Worm (Caenorhabditis elegans) whole organism, L3 larva: ENCODE results near the gene F47C12.7.

Experiments used
- R02D3.7 ChIP-seq: fragments of 150-350 bp; optimal IDR thresholded peaks from 2 replicates; lab custom pipeline; 2014; ENCODE audit warnings: missing biosample characterization, missing genetic modification characterization
- ZK546.5 ChIP-seq: sonication (generic microtip); optimal IDR thresholded peaks from 2 replicates; lab custom pipeline; 2017; ENCODE audit warnings: missing biosample characterization, missing genetic modification characterization
- aly-2 ChIP-seq: fragments of 150-350 bp; optimal IDR thresholded peaks from 2 replicates; lab custom pipeline; 2014; ENCODE audit warnings: missing biosample characterization, missing genetic modification characterization
- ama-1 ChIP-seq: fragments of 150-350 bp; optimal IDR thresholded peaks from 2 replicates; lab custom pipeline; 2018
- ceh-16 ChIP-seq: sonication (generic microtip); optimal IDR thresholded peaks from 2 replicates; lab custom pipeline; 2017; ENCODE audit warnings: missing biosample characterization, missing genetic modification characterization
- ceh-28 ChIP-seq: fragments of 150-350 bp; optimal IDR thresholded peaks from 2 replicates; lab custom pipeline; 2014; ENCODE audit warnings: missing biosample characterization, missing genetic modification reagents, missing genetic modification characterization
- ceh-82 ChIP-seq: fragments of 150-350 bp; optimal IDR thresholded peaks from 2 replicates; lab custom pipeline; 2014; ENCODE audit warnings: missing biosample characterization, missing genetic modification characterization
- ceh-9 ChIP-seq: sonication (generic microtip); optimal IDR thresholded peaks from 2 replicates; lab custom pipeline; 2018; ENCODE audit warnings: missing biosample characterization, missing genetic modification characterization
- daf-12 ChIP-seq: fragments of 150-350 bp; optimal IDR thresholded peaks from 2 replicates; lab custom pipeline; 2014; ENCODE audit warnings: missing biosample characterization, missing genetic modification reagents, missing genetic modification characterization
- egl-27 ChIP-seq: sonication (generic microtip); optimal IDR thresholded peaks from 4 replicates; lab custom pipeline; 2017; ENCODE audit warnings: missing biosample characterization, missing genetic modification reagents, missing genetic modification characterization
- egl-5 ChIP-seq: fragments of 150-350 bp; optimal IDR thresholded peaks from 2 replicates; lab custom pipeline; 2017; ENCODE audit warnings: missing biosample characterization, missing genetic modification reagents, missing genetic modification characterization, inconsistent platforms
- elt-1 ChIP-seq: fragments of 150-350 bp; optimal IDR thresholded peaks from 2 replicates; lab custom pipeline; 2014; ENCODE audit warnings: missing biosample characterization, missing genetic modification characterization
- elt-2 ChIP-seq: sonication (generic microtip); optimal IDR thresholded peaks from 2 replicates; lab custom pipeline; 2016; ENCODE audit warnings: missing genetic modification reagents, mild to moderate bottlenecking, missing genetic modification characterization, missing compliant biosample characterization
- elt-3 ChIP-seq, 3 experiments: fragments of 150-350 bp in 1 of 3; sonication (generic microtip) in 2 of 3; optimal IDR thresholded peaks; 2 replicates in 2 of 3; 4 replicates in 1 of 3; lab custom pipeline; 2014 to 2017; ENCODE audit warnings: missing biosample characterization in 3 of 3, missing genetic modification characterization in 3 of 3
- eor-1 ChIP-seq, 2 experiments: fragments of 150-350 bp; optimal IDR thresholded peaks; 2 replicates each; lab custom pipeline; 2014 to 2018; ENCODE audit warnings: missing biosample characterization in 2 of 2, missing genetic modification characterization in 2 of 2
- fkh-10 ChIP-seq: sonication (generic microtip); optimal IDR thresholded peaks from 2 replicates; lab custom pipeline; 2017; ENCODE audit warnings: missing biosample characterization, missing genetic modification reagents, missing genetic modification characterization
- fkh-2 ChIP-seq: fragments of 150-350 bp; optimal IDR thresholded peaks from 2 replicates; lab custom pipeline; 2014; ENCODE audit warnings: missing biosample characterization, missing genetic modification reagents, missing genetic modification characterization
- fos-1 ChIP-seq: fragments of 150-350 bp; optimal IDR thresholded peaks from 2 replicates; lab custom pipeline; 2014; ENCODE audit warnings: missing biosample characterization, missing genetic modification characterization
- hmg-11 ChIP-seq: sonication (generic microtip); optimal IDR thresholded peaks from 2 replicates; lab custom pipeline; 2016; ENCODE audit warnings: missing genetic modification characterization, missing compliant biosample characterization
- jun-1 ChIP-seq: fragments of 150-350 bp; optimal IDR thresholded peaks from 2 replicates; lab custom pipeline; 2014; ENCODE audit warnings: missing biosample characterization, missing genetic modification reagents, missing genetic modification characterization
- lin-15B ChIP-seq: fragments of 150-350 bp; optimal IDR thresholded peaks from 2 replicates; lab custom pipeline; 2014; ENCODE audit warnings: missing biosample characterization, missing genetic modification characterization
- lin-39 ChIP-seq: fragments of 150-350 bp; optimal IDR thresholded peaks from 2 replicates; lab custom pipeline; 2018; ENCODE audit warnings: missing biosample characterization, missing genetic modification reagents, missing genetic modification characterization
- lsy-12 ChIP-seq: sonication (generic microtip); optimal IDR thresholded peaks from 2 replicates; lab custom pipeline; 2016; ENCODE audit warnings: mild to moderate bottlenecking, missing genetic modification characterization, missing compliant biosample characterization
- mdl-1 ChIP-seq: fragments of 150-350 bp; optimal IDR thresholded peaks from 2 replicates; lab custom pipeline; 2014; ENCODE audit warnings: missing biosample characterization, missing genetic modification characterization
- mml-1 ChIP-seq: fragments of 150-350 bp; sonication (generic microtip); optimal IDR thresholded peaks from 3 replicates; lab custom pipeline; 2014; ENCODE audit warnings: missing biosample characterization, missing genetic modification characterization
- nfya-1 ChIP-seq: sonication (generic microtip); optimal IDR thresholded peaks from 2 replicates; lab custom pipeline; 2017; ENCODE audit warnings: missing genetic modification characterization, mild to moderate bottlenecking, missing compliant biosample characterization, antibody characterized with exemption, moderate library complexity; ENCODE audit not compliant: insufficient read depth
- nhr-11 ChIP-seq: fragments of 150-350 bp; optimal IDR thresholded peaks from 2 replicates; lab custom pipeline; 2014; ENCODE audit warnings: missing biosample characterization, missing genetic modification characterization
- nhr-12 ChIP-seq: fragments of 150-350 bp; optimal IDR thresholded peaks from 2 replicates; lab custom pipeline; 2014; ENCODE audit warnings: missing biosample characterization, missing genetic modification characterization
- nhr-23 ChIP-seq: fragments of 150-350 bp; optimal IDR thresholded peaks from 2 replicates; lab custom pipeline; 2014; ENCODE audit warnings: missing biosample characterization, missing genetic modification reagents, missing genetic modification characterization
- nhr-237 ChIP-seq: fragments of 150-350 bp; optimal IDR thresholded peaks from 2 replicates; lab custom pipeline; 2014; ENCODE audit warnings: missing biosample characterization, missing genetic modification characterization
- nhr-25 ChIP-seq: sonication (generic microtip); optimal IDR thresholded peaks from 2 replicates; lab custom pipeline; 2017; ENCODE audit warnings: missing biosample characterization, missing genetic modification characterization
- nhr-28 ChIP-seq: fragments of 150-350 bp; optimal IDR thresholded peaks from 2 replicates; lab custom pipeline; 2014; ENCODE audit warnings: missing biosample characterization, missing genetic modification characterization
- nhr-43 ChIP-seq: sonication (generic microtip); optimal IDR thresholded peaks from 2 replicates; lab custom pipeline; 2016; ENCODE audit warnings: mild to moderate bottlenecking, missing genetic modification characterization, missing compliant biosample characterization; ENCODE audit not compliant: poor library complexity, severe bottlenecking
- nhr-67 ChIP-seq: fragments of 150-350 bp; optimal IDR thresholded peaks from 2 replicates; lab custom pipeline; 2014; ENCODE audit warnings: missing biosample characterization, missing genetic modification characterization
- nhr-76 ChIP-seq: fragments of 150-350 bp; sonication (generic microtip); optimal IDR thresholded peaks from 5 replicates; lab custom pipeline; 2014; ENCODE audit warnings: missing biosample characterization, missing genetic modification characterization
- nhr-77 ChIP-seq: fragments of 150-350 bp; optimal IDR thresholded peaks from 2 replicates; lab custom pipeline; 2014; ENCODE audit warnings: missing biosample characterization, missing genetic modification characterization
- pha-4 ChIP-seq: fragments of 150-350 bp; optimal IDR thresholded peaks from 2 replicates; lab custom pipeline; 2014; ENCODE audit warnings: missing biosample characterization, missing genetic modification reagents, missing genetic modification characterization
- pqm-1 ChIP-seq: fragments of 150-350 bp; optimal IDR thresholded peaks from 2 replicates; lab custom pipeline; 2017; ENCODE audit warnings: missing biosample characterization, missing genetic modification characterization, inconsistent platforms
- sea-2 ChIP-seq: fragments of 150-350 bp; sonication (generic microtip); optimal IDR thresholded peaks from 4 replicates; lab custom pipeline; 2014; ENCODE audit warnings: missing biosample characterization, missing genetic modification reagents, missing genetic modification characterization
- skn-1 ChIP-seq: fragments of 150-350 bp; optimal IDR thresholded peaks from 2 replicates; lab custom pipeline; 2014; ENCODE audit warnings: missing biosample characterization, missing genetic modification characterization
- snpc-4 ChIP-seq: fragments of 150-350 bp; optimal IDR thresholded peaks from 2 replicates; lab custom pipeline; 2014; ENCODE audit warnings: missing biosample characterization, missing genetic modification characterization
- tbx-2 ChIP-seq: sonication (generic microtip); optimal IDR thresholded peaks from 2 replicates; lab custom pipeline; 2016; ENCODE audit warnings: mild to moderate bottlenecking, missing genetic modification characterization, missing compliant biosample characterization
- unc-39 ChIP-seq: sonication (generic microtip); optimal IDR thresholded peaks from 4 replicates; lab custom pipeline; 2017; ENCODE audit warnings: missing biosample characterization, missing genetic modification characterization
- unc-62 ChIP-seq: fragments of 150-350 bp; sonication (generic microtip); optimal IDR thresholded peaks from 4 replicates; lab custom pipeline; 2014; ENCODE audit warnings: missing biosample characterization, missing genetic modification reagents, missing genetic modification characterization
- zag-1 ChIP-seq: fragments of 150-350 bp; optimal IDR thresholded peaks from 2 replicates; lab custom pipeline; 2014; ENCODE audit warnings: missing biosample characterization, missing genetic modification characterization
- ztf-11 ChIP-seq: fragments of 150-350 bp; optimal IDR thresholded peaks from 2 replicates; lab custom pipeline; 2014; ENCODE audit warnings: missing biosample characterization, missing genetic modification characterization
- ztf-4 ChIP-seq: fragments of 150-350 bp; optimal IDR thresholded peaks from 2 replicates; lab custom pipeline; 2014; ENCODE audit warnings: missing biosample characterization, missing genetic modification characterization

Gene F47C12.7

ce11 chrIV:4024159-4025004 lies 29.1 kb upstream of the F47C12.7 start (continued):
- TF ChIP-seq egl-27 (tag; lab: Kevin White, UChicago) (no peak), ceh-28 (tag; lab: Kevin White, UChicago) (peak; percentile 41), tbx-2 (tag; lab: Kevin White, UChicago) (no peak), fos-1 (no peak), unc-39 (no peak), elt-1 (tag; lab: Kevin White, UChicago) (peak; percentile 27), nhr-77 (tag; lab: Kevin White, UChicago) (no peak), ZK546.5 (no peak), fkh-10 (GFP tag; lab: Kevin White, UChicago) (no peak), ama-1 (lab: Kevin White, UChicago) (peak; percentile 43), fkh-2 (tag; lab: Kevin White, UChicago) (no peak), pha-4 (tag; lab: Kevin White, UChicago) (peak; percentile 99), nhr-11 (tag; lab: Kevin White, UChicago) (peak; percentile 17), nhr-23 (tag; lab: Kevin White, UChicago) (peak; percentile 47)

ce11 chrIV:4021847-4022780 lies 26.8 kb upstream of the F47C12.7 start:
- TF ChIP-seq ceh-28 (tag; lab: Kevin White, UChicago) (no peak), snpc-4 (tag; lab: Kevin White, UChicago) (no peak), ceh-16 (tag; lab: Kevin White, UChicago) (no peak), zag-1 (no peak), hmg-11 (tag; lab: Kevin White, UChicago) (no peak), nfya-1 (tag; lab: Kevin White, UChicago) (peak; percentile 40), skn-1 (tag; lab: Kevin White, UChicago) (no peak), aly-2 (tag; lab: Kevin White, UChicago) (no peak), nhr-237 (tag; lab: Kevin White, UChicago) (no peak), daf-12 (tag; lab: Kevin White, UChicago) (no peak), ZK546.5 (no peak), ceh-82 (tag; lab: Kevin White, UChicago) (no peak), pqm-1 (tag; lab: Kevin White, UChicago) (peak; percentile 52), unc-62 (GFP tag; lab: Kevin White, UChicago) (no peak), ceh-9 (tag; lab: Kevin White, UChicago) (no peak), egl-5 (peak; percentile 89), lsy-12 (tag; lab: Kevin White, UChicago) (no peak), mml-1 (no peak), nhr-67 (no peak), egl-27 (tag; lab: Kevin White, UChicago) (no peak), nhr-76 (no peak), fkh-2 (tag; lab: Kevin White, UChicago) (no peak), nhr-25 (no peak), nhr-28 (tag; lab: Kevin White, UChicago) (no peak), tbx-2 (tag; lab: Kevin White, UChicago) (no peak), mdl-1 (tag; lab: Kevin White, UChicago) (no peak), nhr-77 (tag; lab: Kevin White, UChicago) (no peak), nhr-43 (tag; lab: Kevin White, UChicago) (peak; percentile 35), nhr-23 (tag; lab: Kevin White, UChicago) (peak; percentile 16), elt-1 (tag; lab: Kevin White, UChicago) (peak; percentile 41), fos-1 (no peak), nhr-12 (no peak), pha-4 (tag; lab: Kevin White, UChicago) (peak; percentile 58), lin-15B (tag; lab: Kevin White, UChicago) (no peak), elt-2 (tag; lab: Kevin White, UChicago) (peak; percentile 75), lin-39 (tag; lab: Kevin White, UChicago) (peak; percentile 67), ztf-4 (no peak), eor-1 (tag; optimal IDR thresholded peaks at IDR 0.05; lab: Kevin White, UChicago) (no peak), jun-1 (tag; lab: Kevin White, UChicago) (no peak), ztf-11 (tag; lab: Kevin White, UChicago) (no peak), R02D3.7 (tag; lab: Kevin White, UChicago) (no peak), nhr-11 (tag; lab: Kevin White, UChicago) (no peak), ama-1 (lab: Kevin White, UChicago) (no peak), unc-39 (no peak), elt-3 (tag; optimal IDR thresholded peaks at IDR 0.05; lab: Kevin White, UChicago) (no peak), sea-2 (GFP tag; lab: Kevin White, UChicago) (no peak)
